Worm (Caenorhabditis elegans): ENCODE measurements around the gene pkg-2.

DNA sequence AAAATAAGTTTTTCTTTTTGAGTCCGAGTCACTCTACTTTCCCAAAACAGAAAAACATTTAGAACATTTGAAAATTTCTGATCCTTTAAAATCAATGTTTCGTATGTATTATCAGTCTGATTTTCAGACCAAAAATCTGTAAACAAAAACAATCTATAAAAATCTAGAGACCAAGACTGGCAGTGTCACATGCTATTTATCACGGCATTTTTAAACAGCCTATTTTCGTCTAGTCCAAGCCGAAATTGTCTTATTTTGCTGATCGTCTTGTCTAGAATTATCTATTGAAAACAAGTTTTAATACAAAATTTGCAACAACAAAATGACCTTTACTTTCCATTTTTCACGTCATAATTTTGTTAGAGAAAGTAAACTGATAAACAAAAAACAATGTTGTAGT lies 5.9 kb downstream of the pkg-2 start:
- no peak for TF ChIP-seq ceh-2 (tag; optimal IDR thresholded peaks at IDR 0.05)
- no peak for TF ChIP-seq gmeb-2 (tag; optimal IDR thresholded peaks at IDR 0.05)
- TF ChIP-seq ama-1 (optimal IDR thresholded peaks at IDR 0.05), result no peak
- no peak for TF ChIP-seq T23F11.4 (GFP tag; optimal IDR thresholded peaks at IDR 0.05)
- no peak for TF ChIP-seq fkh-10 (GFP tag; optimal IDR thresholded peaks at IDR 0.05)
- TF ChIP-seq pag-3 (tag; optimal IDR thresholded peaks at IDR 0.05; ENCODE audit: borderline replicate concordance), result no peak
- TF ChIP-seq madf-2 (tag; optimal IDR thresholded peaks at IDR 0.05), result no peak
- TF ChIP-seq pha-2 (tag; optimal IDR thresholded peaks at IDR 0.05), result no peak
- TF ChIP-seq elt-2 (tag; optimal IDR thresholded peaks at IDR 0.05), result no peak
- TF ChIP-seq nhr-11 (tag; optimal IDR thresholded peaks at IDR 0.05), result no peak
- no peak for TF ChIP-seq pqm-1 (tag; optimal IDR thresholded peaks at IDR 0.05)
- TF ChIP-seq ceh-9 (tag; optimal IDR thresholded peaks at IDR 0.05), result no peak
- no peak for TF ChIP-seq tbx-2 (tag; optimal IDR thresholded peaks at IDR 0.05)
- TF ChIP-seq pha-4 (tag; optimal IDR thresholded peaks at IDR 0.05), result no peak

Measured in whole organism, late embryonic.